Worm (Caenorhabditis elegans) whole organism, mixed stage, embryonic: Measurements from ENCODE around the gene F10G7.9.

Experiments used
- lin-13 ChIP-seq: fragments of 150-350 bp; optimal IDR thresholded peaks from 2 replicates; lab custom pipeline; 2014; ENCODE audit warnings: missing biosample characterization, missing genetic modification characterization
- nhr-28 ChIP-seq: fragments of 150-350 bp; optimal IDR thresholded peaks from 2 replicates; lab custom pipeline; 2014; ENCODE audit warnings: missing biosample characterization, missing genetic modification characterization

DNA sequence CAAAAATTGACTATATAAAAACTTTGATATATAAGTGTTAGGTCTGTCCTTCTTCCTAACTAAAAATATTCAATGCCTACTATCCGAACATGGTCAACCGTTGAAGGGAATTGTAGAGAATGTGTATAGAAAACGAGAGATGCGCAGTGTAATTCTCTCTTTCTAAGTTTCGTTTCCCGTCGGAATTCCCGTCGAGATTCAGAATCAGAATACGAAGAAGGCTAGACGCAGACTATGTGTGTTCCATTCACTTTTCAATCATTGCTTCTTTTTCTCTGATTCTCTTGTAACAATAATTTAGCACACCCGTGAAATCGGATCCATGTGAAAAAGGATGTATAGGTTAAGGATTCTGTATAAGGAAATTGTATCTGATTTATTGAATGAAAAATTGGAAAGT is 28.2 kb upstream of the F10G7.9 start:
- TF ChIP-seq nhr-28 (tag; lab: Kevin White, UChicago) = no peak
- TF ChIP-seq lin-13 (tag; lab: Kevin White, UChicago) = no peak
